Worm (Caenorhabditis elegans) whole organism, L4/young adult: Measurements from ENCODE around the gene C06E1.7.

Experiments
- W03F9.2 ChIP-seq: fragments of 150-350 bp; optimal IDR thresholded peaks from 2 replicates; lab custom pipeline; 2014; ENCODE audit warnings: missing biosample characterization, missing genetic modification characterization
- dao-5 ChIP-seq: sonication (generic microtip); optimal IDR thresholded peaks from 2 replicates; lab custom pipeline; 2016; ENCODE audit warnings: missing genotype, missing genetic modification characterization, moderate library complexity, missing compliant biosample characterization
- him-1 ChIP-seq: sonication (generic microtip); optimal IDR thresholded peaks from 2 replicates; lab custom pipeline; 2016; ENCODE audit warnings: missing genotype, missing genetic modification reagents, missing genetic modification characterization, missing compliant biosample characterization

The C06E1.7 gene

DNA sequence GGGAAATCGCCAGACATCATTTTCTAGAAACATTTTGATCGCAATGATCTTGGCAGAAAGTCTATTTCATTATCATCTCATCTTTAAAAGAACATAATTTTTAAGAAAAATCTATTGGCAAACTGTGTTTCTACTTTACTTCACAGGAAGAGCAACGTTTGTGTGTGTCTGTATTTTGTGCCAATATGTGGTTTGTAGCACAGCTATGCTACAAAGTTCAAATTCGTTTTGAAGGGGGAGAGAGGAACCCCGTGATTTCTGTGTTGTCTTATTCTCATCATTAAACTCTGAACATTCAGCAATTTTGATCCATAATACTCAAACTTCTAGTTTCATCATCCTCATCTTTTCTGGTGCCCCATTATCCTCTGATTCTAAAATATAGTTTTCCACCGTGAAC, 41.8 kb downstream of the C06E1.7 start:
- no peak for TF ChIP-seq him-1 (tag; lab: Kevin White, UChicago)
- TF ChIP-seq dao-5, result no peak
- no peak for TF ChIP-seq W03F9.2 (tag; lab: Kevin White, UChicago)

- TF ChIP-seq him-1 (tag; lab: Kevin White, UChicago), result no peak
- TF ChIP-seq W03F9.2 (tag; lab: Kevin White, UChicago), result no peak
- TF ChIP-seq dao-5, result no peak
Observed at ce11 chrIII:8545515-8545914, 48.0 kb downstream of the C06E1.7 start, which contains the start of gene ZC21.6. Gene ZC21.6 (minus strand): TSS chrIII:8545615.
